Fruit fly (Drosophila melanogaster): ENCODE data around the gene Gp93.
"Not testable (repeated sequence)": the region's sequence is repeated elsewhere in the genome, so short reads cannot be mapped to it uniquely, and the experiment has no call there.

Gp93 gene

DNA sequence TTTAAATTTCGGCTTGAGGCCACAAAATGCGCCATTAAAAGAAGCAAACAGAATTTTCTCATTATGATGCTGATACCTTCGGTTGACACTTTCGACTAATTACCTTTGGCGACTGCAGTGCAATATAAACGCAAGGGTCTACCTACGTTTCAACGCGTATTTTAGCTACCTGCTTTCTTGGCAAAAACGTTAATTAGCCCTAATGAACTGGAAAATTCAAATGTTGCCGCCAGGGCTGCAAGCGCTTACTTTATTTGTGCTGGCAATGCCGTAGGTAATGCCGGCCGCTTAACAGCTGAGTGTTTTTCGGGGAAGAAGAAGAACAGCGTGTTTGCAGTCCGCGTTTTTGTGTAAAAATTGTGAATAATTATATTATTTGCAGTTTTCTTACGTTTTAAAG, 14.6 kb downstream of the Gp93 start, which contains the start of the genes CG31131 and CG4849:
CG31131 (minus strand) TSS at position 101 of the 400 bp plus-strand sequence.
CG4849 (plus strand) TSS at position 297 of the 400 bp plus-strand sequence.
- TF ChIP-seq gl (tag; optimal IDR thresholded peaks at IDR 0.05); Pif1A (GFP tag; optimal IDR thresholded peaks at IDR 0.05); CG9948 (tag; optimal IDR thresholded peaks at IDR 0.05): not testable (repeated sequence)

DNA sequence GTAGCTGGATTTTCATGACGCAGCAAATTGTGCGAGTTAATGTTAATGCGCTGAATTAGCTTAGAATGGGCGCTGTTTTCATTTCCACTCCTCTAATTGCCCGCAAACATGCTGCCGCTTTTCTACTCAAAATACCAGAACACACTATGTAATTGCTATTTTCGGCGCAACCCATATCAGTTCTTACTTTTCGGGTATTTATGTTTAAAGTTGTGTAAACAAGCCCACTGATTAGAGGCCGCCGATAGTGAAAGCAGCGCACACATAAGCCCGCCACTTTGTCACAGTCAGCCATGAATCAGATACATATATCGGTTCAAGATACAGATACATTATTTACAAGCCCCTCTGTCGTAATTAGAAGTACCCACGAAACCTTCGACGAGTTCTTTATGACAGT, 38.3 kb downstream of the Gp93 start:
- no peak for TF ChIP-seq CG4496 (GFP tag; IDR thresholded peaks at IDR 0.05)
- TF ChIP-seq CG8159 (tag; optimal IDR thresholded peaks at IDR 0.05), result no peak
- TF ChIP-seq rn (GFP tag; IDR thresholded peaks at IDR 0.05), result no peak
- TF ChIP-seq Pif1A (GFP tag; optimal IDR thresholded peaks at IDR 0.05), result no peak
- TF ChIP-seq Snoo (tag; optimal IDR thresholded peaks at IDR 0.05), result no peak
- TF ChIP-seq CG13204 (GFP tag; optimal IDR thresholded peaks at IDR 0.05), result no peak
- TF ChIP-seq gl (tag; optimal IDR thresholded peaks at IDR 0.05), result no peak
- TF ChIP-seq Pif1B (GFP tag; optimal IDR thresholded peaks at IDR 0.05), result no peak

DNA sequence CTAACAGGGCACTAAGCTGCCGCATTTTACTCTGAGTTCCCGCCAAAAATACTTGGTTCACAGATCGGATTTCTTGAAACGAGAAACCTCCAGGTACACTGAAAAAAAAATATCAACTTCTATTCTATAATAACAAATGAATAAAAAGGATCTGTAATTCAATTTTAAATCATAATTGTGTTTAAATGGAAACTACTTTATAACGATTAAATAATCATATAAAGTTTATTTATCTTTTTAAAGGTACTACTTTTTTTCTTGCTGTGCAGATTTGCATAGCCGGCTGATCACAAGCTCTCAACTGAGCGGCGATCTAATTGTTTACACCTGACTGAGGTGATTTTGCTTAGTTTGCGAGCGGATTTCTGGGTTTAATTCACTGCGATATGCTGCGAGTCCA, 38.8 kb downstream of the Gp93 start:
- peak; percentile 67; the same call in 1 of the 2 replicates for TF ChIP-seq CG32121 (GFP tag; IDR thresholded peaks at IDR 0.05)
- peak; percentile 52 for TF ChIP-seq CG8159 (tag; optimal IDR thresholded peaks at IDR 0.05)
- TF ChIP-seq Ets98B (GFP tag; IDR thresholded peaks at IDR 0.05), result peak; percentile 43; the same call in 1 of the 2 replicates
- TF ChIP-seq D1 (tag; optimal IDR thresholded peaks at IDR 0.05), result no peak
- no peak for TF ChIP-seq Snoo (tag; optimal IDR thresholded peaks at IDR 0.05)
- TF ChIP-seq CG15710 (tag; optimal IDR thresholded peaks at IDR 0.05), result peak; percentile 47
- peak; percentile 20 for TF ChIP-seq CG34367 (tag; optimal IDR thresholded peaks at IDR 0.05)
- peak; percentile 59; the same call in 2 of the 3 replicates for TF ChIP-seq CG4496 (GFP tag; IDR thresholded peaks at IDR 0.05)
- TF ChIP-seq rn (GFP tag; IDR thresholded peaks at IDR 0.05), result peak; percentile 46; the same call in 1 of the 2 replicates
- peak; percentile 69 for TF ChIP-seq CG8301 (tag; optimal IDR thresholded peaks at IDR 0.05)
- TF ChIP-seq CG14655 (GFP tag; optimal IDR thresholded peaks at IDR 0.05), result peak; percentile 65
- no peak for TF ChIP-seq CG10348 (GFP tag; IDR thresholded peaks at IDR 0.05)
- no peak for TF ChIP-seq EcR (GFP tag; optimal IDR thresholded peaks at IDR 0.05)
- TF ChIP-seq CG12605 (GFP tag; IDR thresholded peaks at IDR 0.05), result peak; percentile 66

DNA sequence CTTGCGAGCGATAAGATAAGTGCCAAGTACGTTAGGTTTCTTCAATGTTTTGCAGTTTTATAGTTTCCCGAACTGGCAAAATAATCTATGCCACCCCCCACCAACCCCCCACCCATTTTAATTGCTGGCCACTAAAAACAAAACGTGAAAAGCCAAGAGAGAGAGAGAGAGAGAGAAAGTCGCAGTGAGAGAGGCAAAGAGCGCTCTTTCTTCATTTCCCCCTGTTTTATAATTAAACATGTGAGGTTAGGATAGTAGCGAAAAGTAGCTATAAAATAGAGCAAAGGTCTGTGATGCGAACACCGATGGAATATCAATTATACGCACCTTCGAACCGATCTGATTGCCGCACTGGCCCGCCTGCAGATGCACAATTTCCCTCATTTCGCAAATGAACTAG, 39.3 kb downstream of the Gp93 start:
- TF ChIP-seq CG15710 (tag; optimal IDR thresholded peaks at IDR 0.05) (no peak), D1 (tag; optimal IDR thresholded peaks at IDR 0.05) (no peak), CG32121 (GFP tag; IDR thresholded peaks at IDR 0.05) (no peak), CG8159 (tag; optimal IDR thresholded peaks at IDR 0.05) (no peak), CG14655 (GFP tag; optimal IDR thresholded peaks at IDR 0.05) (no peak), gl (tag; optimal IDR thresholded peaks at IDR 0.05) (no peak), CG9948 (tag; optimal IDR thresholded peaks at IDR 0.05) (no peak), CG13204 (GFP tag; optimal IDR thresholded peaks at IDR 0.05) (no peak), CG17806 (tag; optimal IDR thresholded peaks at IDR 0.05) (no peak), Snoo (tag; optimal IDR thresholded peaks at IDR 0.05) (no peak), CG4496 (GFP tag; IDR thresholded peaks at IDR 0.05) (no peak), rn (GFP tag; IDR thresholded peaks at IDR 0.05) (no peak), CG12605 (GFP tag; IDR thresholded peaks at IDR 0.05) (no peak), Pif1A (GFP tag; optimal IDR thresholded peaks at IDR 0.05) (no peak)

DNA sequence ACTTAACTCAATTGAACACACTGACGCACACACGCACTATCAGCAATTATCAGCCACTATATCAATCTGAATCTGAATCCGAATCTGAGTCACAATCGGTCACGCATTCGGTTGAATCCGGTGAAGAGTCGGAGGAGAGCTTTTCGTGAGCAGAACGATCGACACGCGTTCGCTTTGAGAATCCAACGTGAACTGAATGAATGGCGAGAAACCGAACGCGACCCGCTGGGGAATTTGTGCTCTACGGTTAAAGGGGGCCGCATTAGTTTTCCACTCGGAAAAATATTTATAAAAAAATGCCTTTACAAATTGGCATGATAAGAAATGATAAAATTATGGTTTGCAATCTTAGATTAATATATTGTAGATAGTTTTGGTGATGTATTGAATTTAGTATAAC, 39.7 kb downstream of the Gp93 start, which contains the start of gene betaTub97EF:
betaTub97EF (minus strand) TSS at position 196 of the 400 bp plus-strand sequence.
- TF ChIP-seq CG4496 (GFP tag; IDR thresholded peaks at IDR 0.05) (peak; percentile 76), CG32121 (GFP tag; IDR thresholded peaks at IDR 0.05) (peak; percentile 45), gl (tag; optimal IDR thresholded peaks at IDR 0.05) (no peak), rn (GFP tag; IDR thresholded peaks at IDR 0.05) (no peak), CG17806 (tag; optimal IDR thresholded peaks at IDR 0.05) (no peak), CG15710 (tag; optimal IDR thresholded peaks at IDR 0.05) (peak; percentile 12), CG12605 (GFP tag; IDR thresholded peaks at IDR 0.05) (peak; percentile 51)

DNA sequence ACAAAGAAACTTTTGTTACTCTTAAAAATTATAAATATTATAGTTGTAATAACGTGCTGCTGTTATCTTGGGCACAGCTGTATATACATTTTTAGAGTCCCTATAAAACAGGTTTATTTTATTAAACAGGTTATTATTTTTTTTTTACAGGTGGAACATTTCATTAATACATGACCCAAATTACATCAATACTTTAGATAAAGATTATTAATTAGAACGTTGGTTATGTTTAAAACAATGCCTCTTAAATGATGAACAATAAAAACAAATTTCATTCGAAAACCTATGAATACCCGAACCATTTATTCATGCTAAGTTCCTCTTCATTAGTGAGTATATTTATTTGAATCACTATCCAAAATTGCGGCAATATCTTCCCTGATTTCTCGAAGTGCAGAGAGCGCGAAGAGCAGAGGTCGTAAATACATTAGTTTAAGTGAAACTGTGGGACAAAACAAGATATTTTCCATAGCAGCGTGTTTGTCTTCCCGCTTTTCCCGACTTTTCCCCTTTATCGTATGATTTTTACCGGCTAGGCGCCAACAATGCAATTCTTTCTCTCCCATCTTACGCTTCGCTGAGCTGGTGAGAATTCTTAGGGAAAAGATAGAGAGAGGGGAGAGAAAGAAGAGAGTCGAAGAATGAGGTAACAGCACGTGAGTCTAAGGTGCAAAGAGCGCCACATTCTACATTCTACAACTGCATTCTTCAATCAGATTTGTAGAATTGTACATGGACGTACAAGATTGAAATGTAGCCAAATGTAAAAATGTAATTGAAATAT, 40.3 kb downstream of the Gp93 start:
- TF ChIP-seq CG8301 (tag; optimal IDR thresholded peaks at IDR 0.05) (peak; percentile 52), CG14655 (GFP tag; optimal IDR thresholded peaks at IDR 0.05) (peak; percentile 76), Ets98B (GFP tag; IDR thresholded peaks at IDR 0.05) (peak; percentile 57), Snoo (tag; optimal IDR thresholded peaks at IDR 0.05) (no peak), Pif1B (GFP tag; optimal IDR thresholded peaks at IDR 0.05) (no peak), gl (tag; optimal IDR thresholded peaks at IDR 0.05) (no peak), CG8159 (tag; optimal IDR thresholded peaks at IDR 0.05) (peak; percentile 38), CG4496 (GFP tag; IDR thresholded peaks at IDR 0.05) (peak; percentile 61; the same call in 2 of the 3 replicates), EcR (GFP tag; optimal IDR thresholded peaks at IDR 0.05) (no peak), CG15710 (tag; optimal IDR thresholded peaks at IDR 0.05) (no peak), CG10348 (GFP tag; IDR thresholded peaks at IDR 0.05) (peak; percentile 50; the same call in 1 of the 2 replicates), rn (GFP tag; IDR thresholded peaks at IDR 0.05) (0 out of 2 replicates have a peak, but pooled peaks have one; percentile 33), Pif1A (GFP tag; optimal IDR thresholded peaks at IDR 0.05) (no peak), D1 (tag; optimal IDR thresholded peaks at IDR 0.05) (no peak), CG32121 (GFP tag; IDR thresholded peaks at IDR 0.05) (peak; percentile 70), CG17806 (tag; optimal IDR thresholded peaks at IDR 0.05) (peak; percentile 9), CG34367 (tag; optimal IDR thresholded peaks at IDR 0.05) (peak; percentile 24), CG13204 (GFP tag; optimal IDR thresholded peaks at IDR 0.05) (no peak), fd96Ca (GFP tag; IDR thresholded peaks at IDR 0.05) (peak; percentile 74), CG9948 (tag; optimal IDR thresholded peaks at IDR 0.05) (peak; percentile 33), CG12605 (GFP tag; IDR thresholded peaks at IDR 0.05) (no peak)

Measured in whole organism, pupa.